Worm (Caenorhabditis elegans) whole organism, late embryonic: ENCODE data around the gene rgs-5.

Experiments
- F13H6.1 ChIP-seq: sonication (generic microtip); optimal IDR thresholded peaks from 2 replicates; lab custom pipeline; 2016; ENCODE audit warnings: missing genetic modification characterization, missing compliant biosample characterization
- K02D7.2 ChIP-seq: sonication (generic microtip); optimal IDR thresholded peaks from 2 replicates; lab custom pipeline; 2017; ENCODE audit warnings: mild to moderate bottlenecking, missing genetic modification characterization, missing compliant biosample characterization
- K09A11.1 ChIP-seq: sonication (generic microtip); optimal IDR thresholded peaks from 2 replicates; lab custom pipeline; 2017; ENCODE audit warnings: antibody characterized with exemption, mild to moderate bottlenecking, missing genetic modification characterization, missing compliant biosample characterization; ENCODE audit not compliant: insufficient read depth
- T23F11.4 ChIP-seq: fragments of 200-800 bp; sonication (Bioruptor generic); optimal IDR thresholded peaks from 2 replicates; lab custom pipeline; 2018; ENCODE audit warnings: mild to moderate bottlenecking, missing genetic modification characterization, missing compliant biosample characterization
- ahr-1 ChIP-seq: sonication (generic microtip); optimal IDR thresholded peaks from 2 replicates; lab custom pipeline; 2016; ENCODE audit warnings: missing genetic modification characterization, missing compliant biosample characterization
- ama-1 ChIP-seq: fragments of 150-350 bp; optimal IDR thresholded peaks from 2 replicates; lab custom pipeline; 2014
- ceh-14 ChIP-seq: sonication (generic microtip); optimal IDR thresholded peaks from 2 replicates; lab custom pipeline; 2016; ENCODE audit warnings: missing genotype, missing genetic modification characterization, missing compliant biosample characterization
- ceh-18 ChIP-seq: sonication (generic microtip); optimal IDR thresholded peaks from 2 replicates; lab custom pipeline; 2016; ENCODE audit warnings: missing genetic modification characterization, missing compliant biosample characterization
- ceh-19 ChIP-seq: fragments of 200-800 bp; sonication (Bioruptor generic); optimal IDR thresholded peaks from 2 replicates; lab custom pipeline; 2018; ENCODE audit warnings: mild to moderate bottlenecking, missing genetic modification characterization, missing compliant biosample characterization
- ceh-2 ChIP-seq: sonication (generic microtip); optimal IDR thresholded peaks from 2 replicates; lab custom pipeline; 2016; ENCODE audit warnings: missing genotype, missing genetic modification characterization, missing compliant biosample characterization
- ceh-22 ChIP-seq: sonication (generic microtip); optimal IDR thresholded peaks from 2 replicates; lab custom pipeline; 2017; ENCODE audit warnings: missing biosample characterization, missing genetic modification characterization
- ceh-24 ChIP-seq: sonication (generic microtip); optimal IDR thresholded peaks from 2 replicates; lab custom pipeline; 2016; ENCODE audit warnings: mild to moderate bottlenecking, missing genetic modification characterization, missing compliant biosample characterization
- ceh-30 ChIP-seq: fragments of 150-350 bp; optimal IDR thresholded peaks from 2 replicates; lab custom pipeline; 2014; ENCODE audit warnings: missing biosample characterization, missing genetic modification characterization
- ceh-31 ChIP-seq: sonication (generic microtip); optimal IDR thresholded peaks from 2 replicates; lab custom pipeline; 2016; ENCODE audit warnings: missing genetic modification characterization, missing compliant biosample characterization
- ceh-6 ChIP-seq: fragments of 200-800 bp; sonication (Bioruptor generic); optimal IDR thresholded peaks from 2 replicates; lab custom pipeline; 2018; ENCODE audit warnings: mild to moderate bottlenecking, missing genetic modification characterization, missing compliant biosample characterization
- ceh-9 ChIP-seq: sonication (generic microtip); optimal IDR thresholded peaks from 2 replicates; lab custom pipeline; 2016; ENCODE audit warnings: mild to moderate bottlenecking, missing genetic modification characterization, inconsistent platforms, missing compliant biosample characterization
- dmd-4 ChIP-seq: sonication (generic microtip); optimal IDR thresholded peaks from 2 replicates; lab custom pipeline; 2016; ENCODE audit warnings: borderline replicate concordance, missing genetic modification characterization, missing compliant biosample characterization
- elt-4 ChIP-seq: sonication (generic microtip); optimal IDR thresholded peaks from 2 replicates; lab custom pipeline; 2016; ENCODE audit warnings: missing genetic modification characterization, missing compliant biosample characterization
- ets-4 ChIP-seq: sonication (generic microtip); optimal IDR thresholded peaks from 2 replicates; lab custom pipeline; 2016; ENCODE audit warnings: missing genetic modification characterization, missing compliant biosample characterization
- fax-1 ChIP-seq: sonication (generic microtip); optimal IDR thresholded peaks from 2 replicates; lab custom pipeline; 2016; ENCODE audit warnings: missing genotype, missing genetic modification characterization, missing compliant biosample characterization
- fkh-10 ChIP-seq: fragments of 150-350 bp; optimal IDR thresholded peaks from 2 replicates; lab custom pipeline; 2014; ENCODE audit warnings: missing biosample characterization, missing genetic modification reagents, missing genetic modification characterization
- fkh-6 ChIP-seq: sonication (generic microtip); optimal IDR thresholded peaks from 2 replicates; lab custom pipeline; 2016; ENCODE audit warnings: missing genetic modification characterization, missing compliant biosample characterization
- gmeb-2 ChIP-seq: sonication (generic microtip); optimal IDR thresholded peaks from 2 replicates; lab custom pipeline; 2016; ENCODE audit warnings: missing genetic modification characterization, inconsistent platforms, missing compliant biosample characterization
- hlh-15 ChIP-seq: sonication (generic microtip); optimal IDR thresholded peaks from 2 replicates; lab custom pipeline; 2016; ENCODE audit warnings: missing genetic modification characterization, missing compliant biosample characterization
- hlh-30 ChIP-seq: sonication (generic microtip); optimal IDR thresholded peaks from 2 replicates; lab custom pipeline; 2017; ENCODE audit warnings: antibody characterized with exemption, missing genetic modification characterization, missing compliant biosample characterization; ENCODE audit not compliant: insufficient read depth
- hlh-6 ChIP-seq: sonication (generic microtip); optimal IDR thresholded peaks from 2 replicates; lab custom pipeline; 2016; ENCODE audit warnings: missing genotype, missing genetic modification characterization, missing compliant biosample characterization
- lim-6 ChIP-seq: sonication (generic microtip); optimal IDR thresholded peaks from 2 replicates; lab custom pipeline; 2016; ENCODE audit warnings: missing genetic modification characterization, missing compliant biosample characterization
- lin-11 ChIP-seq: fragments of 200-800 bp; sonication (Bioruptor generic); optimal IDR thresholded peaks from 2 replicates; lab custom pipeline; 2018; ENCODE audit warnings: mild to moderate bottlenecking, missing genetic modification characterization, missing compliant biosample characterization
- mec-3 ChIP-seq: sonication (generic microtip); optimal IDR thresholded peaks from 2 replicates; lab custom pipeline; 2016; ENCODE audit warnings: borderline replicate concordance, missing genetic modification characterization, missing compliant biosample characterization
- nfya-1 ChIP-seq: sonication (generic microtip); optimal IDR thresholded peaks from 2 replicates; lab custom pipeline; 2017; ENCODE audit warnings: missing genetic modification characterization, mild to moderate bottlenecking, missing compliant biosample characterization, antibody characterized with exemption, moderate library complexity
- nhr-11 ChIP-seq: fragments of 150-350 bp; optimal IDR thresholded peaks from 2 replicates; lab custom pipeline; 2014; ENCODE audit warnings: missing biosample characterization, missing genetic modification characterization
- pag-3 ChIP-seq: sonication (generic microtip); optimal IDR thresholded peaks from 2 replicates; lab custom pipeline; 2016; ENCODE audit warnings: missing compliant biosample characterization, missing genetic modification characterization, borderline replicate concordance
- pat-9 ChIP-seq: fragments of 200-800 bp; sonication (Bioruptor generic); optimal IDR thresholded peaks from 2 replicates; lab custom pipeline; 2018; ENCODE audit warnings: mild to moderate bottlenecking, missing genetic modification characterization, moderate library complexity, missing compliant biosample characterization
- pha-2 ChIP-seq: sonication (generic microtip); optimal IDR thresholded peaks from 2 replicates; lab custom pipeline; 2017; ENCODE audit warnings: mild to moderate bottlenecking, missing genetic modification characterization, missing compliant biosample characterization
- pha-4 ChIP-seq: fragments of 150-350 bp; optimal IDR thresholded peaks from 2 replicates; lab custom pipeline; 2018; ENCODE audit warnings: missing biosample characterization, missing genetic modification reagents, missing genetic modification characterization
- pqm-1 ChIP-seq: sonication (generic microtip); optimal IDR thresholded peaks from 2 replicates; lab custom pipeline; 2016; ENCODE audit warnings: missing genetic modification characterization, missing compliant biosample characterization
- pros-1 ChIP-seq: fragments of 150-350 bp; optimal IDR thresholded peaks from 2 replicates; lab custom pipeline; 2014; ENCODE audit warnings: missing biosample characterization, missing genetic modification reagents, missing genetic modification characterization
- ref-2 ChIP-seq: sonication (generic microtip); optimal IDR thresholded peaks from 2 replicates; lab custom pipeline; 2016; ENCODE audit warnings: missing genetic modification characterization, missing compliant biosample characterization
- sox-2 ChIP-seq: fragments of 200-800 bp; sonication (Bioruptor generic); IDR thresholded peaks from 2 replicates; pipeline ENCODE4 v1.3.6; 2022; ENCODE audit warnings: missing genetic modification reagents, missing genetic modification characterization, missing compliant biosample characterization
- sox-4 ChIP-seq: sonication (generic microtip); optimal IDR thresholded peaks from 2 replicates; lab custom pipeline; 2017; ENCODE audit warnings: mild to moderate bottlenecking, missing genetic modification characterization, inconsistent platforms, missing compliant biosample characterization
- syd-9 ChIP-seq: sonication (generic microtip); optimal IDR thresholded peaks from 2 replicates; lab custom pipeline; 2016; ENCODE audit warnings: mild to moderate bottlenecking, missing genetic modification characterization, moderate library complexity, missing compliant biosample characterization
- ttx-3 ChIP-seq: sonication (generic microtip); optimal IDR thresholded peaks from 2 replicates; lab custom pipeline; 2016; ENCODE audit warnings: missing genetic modification reagents, missing genetic modification characterization, missing compliant biosample characterization
- unc-42 ChIP-seq: sonication (generic microtip); optimal IDR thresholded peaks from 2 replicates; lab custom pipeline; 2016; ENCODE audit warnings: missing genotype, missing genetic modification characterization, missing compliant biosample characterization
- unc-55 ChIP-seq: sonication (generic microtip); optimal IDR thresholded peaks from 2 replicates; lab custom pipeline; 2017; ENCODE audit warnings: missing biosample characterization, missing genetic modification reagents, missing genetic modification characterization
- unc-86 ChIP-seq: sonication (generic microtip); optimal IDR thresholded peaks from 2 replicates; lab custom pipeline; 2016; ENCODE audit warnings: missing genetic modification characterization, missing compliant biosample characterization
- zip-5 ChIP-seq: sonication (generic microtip); optimal IDR thresholded peaks from 2 replicates; lab custom pipeline; 2016; ENCODE audit warnings: missing genetic modification characterization, missing compliant biosample characterization
- ztf-16 ChIP-seq: sonication (generic microtip); optimal IDR thresholded peaks from 2 replicates; lab custom pipeline; 2017; ENCODE audit warnings: missing genetic modification characterization, missing compliant biosample characterization

rgs-5 gene

DNA sequence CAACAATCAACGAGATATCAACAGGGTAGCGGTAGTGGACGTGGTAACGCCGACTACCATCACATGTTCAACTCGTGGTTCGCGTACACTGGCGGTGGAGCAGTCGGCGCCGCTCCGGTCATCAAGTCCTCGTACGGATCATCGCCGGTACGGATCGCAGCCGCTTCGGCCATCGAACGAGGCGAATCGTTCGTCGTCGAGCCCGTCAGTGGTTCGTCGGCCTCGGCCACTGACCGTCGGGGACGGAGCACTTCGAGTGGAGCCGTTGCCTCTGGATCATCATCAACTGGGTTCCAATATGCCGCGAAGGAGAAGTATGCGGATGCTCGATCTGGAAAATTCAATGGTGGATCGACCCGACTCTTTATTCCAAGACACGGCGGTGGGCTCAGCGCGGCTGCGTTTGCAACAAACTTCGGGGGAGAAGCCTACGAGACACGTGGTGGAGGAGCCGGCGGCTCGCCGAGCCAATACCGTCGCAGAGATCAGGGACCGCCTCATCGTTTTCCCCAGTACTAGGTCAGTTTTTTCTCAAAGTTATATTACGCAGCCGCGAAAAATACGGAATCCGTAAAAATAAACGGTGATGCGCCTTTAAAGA is 22.9 kb upstream of the rgs-5 start:
- TF ChIP-seq pqm-1 (tag; lab: Kevin White, UChicago) (no peak), ceh-30 (tag; lab: Kevin White, UChicago) (no peak), ref-2 (tag; lab: Kevin White, UChicago) (no peak), elt-4 (tag; lab: Kevin White, UChicago) (no peak), mec-3 (tag; lab: Kevin White, UChicago) (peak; percentile 49), sox-2 (GFP tag; lab: Robert Waterston, UW) (no peak), unc-55 (GFP tag; lab: Kevin White, UChicago) (no peak), ceh-2 (tag; lab: Kevin White, UChicago) (no peak)

DNA sequence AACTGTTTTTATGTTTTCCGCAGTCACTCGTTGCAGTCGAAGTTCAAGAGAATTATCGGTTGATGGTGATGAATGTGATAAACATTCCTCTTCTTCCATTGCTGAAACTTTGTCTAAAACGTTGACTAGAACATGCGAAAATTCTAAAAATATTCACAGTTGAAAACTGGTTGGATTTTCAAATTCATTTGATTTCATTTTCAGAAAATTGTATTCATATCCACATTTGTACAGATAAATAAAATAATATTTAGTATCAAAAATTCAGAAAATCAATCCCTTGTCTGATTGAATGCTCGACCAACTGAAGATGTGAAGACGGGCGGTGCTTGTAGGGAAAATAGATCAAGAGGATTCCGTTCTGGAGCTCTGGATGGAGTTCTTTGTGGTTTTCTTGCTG is 20.6 kb upstream of the rgs-5 start, which contains the start of gene F54E7.9:
F54E7.9 (minus strand) TSS at position 101 of the 400 bp plus-strand sequence.
- TF ChIP-seq hlh-30 (no peak), ref-2 (tag; lab: Kevin White, UChicago) (no peak), K02D7.2 (tag; lab: Kevin White, UChicago) (no peak), ahr-1 (no peak), ceh-19 (GFP tag; lab: Kevin White, UChicago) (no peak), ceh-14 (tag; lab: Kevin White, UChicago) (no peak), pros-1 (no peak), ama-1 (lab: Kevin White, UChicago) (no peak), T23F11.4 (no peak), dmd-4 (no peak), sox-4 (tag; lab: Kevin White, UChicago) (no peak), fkh-6 (no peak), K09A11.1 (tag; lab: Kevin White, UChicago) (no peak), unc-86 (tag; lab: Kevin White, UChicago) (no peak)

- TF ChIP-seq ets-4 (tag; lab: Kevin White, UChicago) = peak; percentile 95
- TF ChIP-seq pha-2 (tag; lab: Kevin White, UChicago) = peak; percentile 55
- no peak for TF ChIP-seq ceh-6
- no peak for TF ChIP-seq hlh-15 (tag; lab: Kevin White, UChicago)
- peak; percentile 34 for TF ChIP-seq pqm-1 (tag; lab: Kevin White, UChicago)
- peak; percentile 21 for TF ChIP-seq F13H6.1 (tag; lab: Kevin White, UChicago)
- TF ChIP-seq nhr-11 (tag; lab: Kevin White, UChicago) = peak; percentile 78
- TF ChIP-seq ztf-16 (tag; lab: Kevin White, UChicago) = peak; percentile 78
- no peak for TF ChIP-seq pag-3
- no peak for TF ChIP-seq fkh-10
- TF ChIP-seq pha-4 (tag; lab: Kevin White, UChicago) = no peak
- TF ChIP-seq unc-42 (tag; lab: Kevin White, UChicago) = peak; percentile 87
- TF ChIP-seq K09A11.1 (tag; lab: Kevin White, UChicago) = peak; percentile 52
- no peak for TF ChIP-seq ceh-24 (tag; lab: Kevin White, UChicago)
- no peak for TF ChIP-seq fax-1 (tag; lab: Kevin White, UChicago)
- TF ChIP-seq unc-86 (tag; lab: Kevin White, UChicago) = peak; percentile 74
- TF ChIP-seq pros-1 = peak; percentile 74
- no peak for TF ChIP-seq hlh-6 (tag; lab: Kevin White, UChicago)
- peak; percentile 94 for TF ChIP-seq ceh-18 (tag; lab: Kevin White, UChicago)
- TF ChIP-seq sox-4 (tag; lab: Kevin White, UChicago) = no peak
- peak; percentile 48 for TF ChIP-seq syd-9 (tag; lab: Kevin White, UChicago)
- no peak for TF ChIP-seq gmeb-2 (tag; lab: Kevin White, UChicago)
- peak; percentile 89 for TF ChIP-seq ceh-31
- peak; percentile 24; the same call in 1 of the 2 replicates for TF ChIP-seq sox-2 (GFP tag; lab: Robert Waterston, UW)
- no peak for TF ChIP-seq lin-11 (tag; lab: Kevin White, UChicago)
- peak; percentile 64 for TF ChIP-seq ceh-30 (tag; lab: Kevin White, UChicago)
- TF ChIP-seq ceh-2 (tag; lab: Kevin White, UChicago) = peak; percentile 59
- peak; percentile 6 for TF ChIP-seq ttx-3 (tag; lab: Kevin White, UChicago)
- TF ChIP-seq ceh-9 (tag; lab: Kevin White, UChicago) = no peak
- TF ChIP-seq lim-6 = no peak
- TF ChIP-seq ref-2 (tag; lab: Kevin White, UChicago) = peak; percentile 90
- no peak for TF ChIP-seq K02D7.2 (tag; lab: Kevin White, UChicago)
- TF ChIP-seq hlh-30 = peak; percentile 70
- TF ChIP-seq nfya-1 (tag; lab: Kevin White, UChicago) = peak; percentile 96
- TF ChIP-seq ceh-22 = no peak
- no peak for TF ChIP-seq ama-1 (lab: Kevin White, UChicago)
- peak; percentile 58 for TF ChIP-seq pat-9 (tag; lab: Kevin White, UChicago)
- TF ChIP-seq zip-5 = no peak
Measured at ce11 chrIII:5678935-5679334, 19.4 kb upstream of the rgs-5 start, which contains the start of the genes ska-3 and rps-12. TSS of gene ska-3 (minus strand) at chrIII:5679005. TSS of gene rps-12 (plus strand) at chrIII:5679298.
